ENCODE assay signal across 4 worm cellular contexts in genomic region chrIII:1852126-1852717, ce11.
A peak's percentile ranks its signal among the peaks of the same experiment; 100 is the strongest.
TF ChIP-seq lines count a peak whose summit lies in the region.

No protein-coding gene starts in this region.

TF ChIP-seq in whole organism, L3 larva, 47 proteins besides CTCF, POLR2A, EP300 and RAD21:
- TF ChIP-seq ceh-28 (tag; optimal IDR thresholded peaks at IDR 0.05; lab: Kevin White, UChicago) (peak; percentile 68), pqm-1 (tag; optimal IDR thresholded peaks at IDR 0.05; lab: Kevin White, UChicago) (no peak), ceh-82 (tag; optimal IDR thresholded peaks at IDR 0.05; lab: Kevin White, UChicago) (no peak), elt-2 (tag; optimal IDR thresholded peaks at IDR 0.05; lab: Kevin White, UChicago) (no peak), ztf-11 (tag; optimal IDR thresholded peaks at IDR 0.05; lab: Kevin White, UChicago) (no peak), lin-15B (tag; optimal IDR thresholded peaks at IDR 0.05; lab: Kevin White, UChicago) (no peak)

TF ChIP-seq in whole organism, L4 larva, 104 proteins besides CTCF, POLR2A, EP300 and RAD21:
- no peak for TF ChIP-seq dpl-1 (GFP tag; optimal IDR thresholded peaks at IDR 0.05; lab: Kevin White, UChicago)
- TF ChIP-seq dmd-9 (GFP tag; IDR thresholded peaks at IDR 0.05; lab: Robert Waterston, UW): no peak
- no peak for TF ChIP-seq hmg-1.1 (GFP tag; IDR thresholded peaks at IDR 0.05; lab: Robert Waterston, UW)
- TF ChIP-seq madf-9 (GFP tag; conservative IDR thresholded peaks at IDR 0.05; lab: Robert Waterston, UW): no peak
- TF ChIP-seq unc-130 (GFP tag; optimal IDR thresholded peaks at IDR 0.05; lab: Kevin White, UChicago): no peak
- no peak for TF ChIP-seq vab-7 (GFP tag; IDR thresholded peaks at IDR 0.05; lab: Robert Waterston, UW)
- TF ChIP-seq F37D6.2 (tag; optimal IDR thresholded peaks at IDR 0.05; lab: Kevin White, UChicago): no peak
- TF ChIP-seq ceh-28 (tag; optimal IDR thresholded peaks at IDR 0.05; lab: Kevin White, UChicago): peak; percentile 68
- no peak for TF ChIP-seq daf-8 (GFP tag; IDR thresholded peaks at IDR 0.05; lab: Robert Waterston, UW)
- TF ChIP-seq ceh-82 (tag; optimal IDR thresholded peaks at IDR 0.05; lab: Kevin White, UChicago): no peak
- no peak for TF ChIP-seq zag-1 (tag; optimal IDR thresholded peaks at IDR 0.05; lab: Kevin White, UChicago)
- TF ChIP-seq set-16 (GFP tag; IDR thresholded peaks at IDR 0.05; lab: Robert Waterston, UW): peak; percentile 77; the same call in 1 of the 2 replicates

TF ChIP-seq in whole organism, midembryonic, 9 proteins besides CTCF, POLR2A, EP300 and RAD21:
- TF ChIP-seq med-1 (GFP tag; optimal IDR thresholded peaks at IDR 0.05; lab: Kevin White, UChicago; ENCODE audit: insufficient read depth) (no peak), T22C8.4 (GFP tag; IDR thresholded peaks at IDR 0.05; lab: Robert Waterston, UW) (peak; percentile 60), flt-1 (GFP tag; IDR thresholded peaks at IDR 0.05; lab: Robert Waterston, UW) (no peak), klf-2 (GFP tag; conservative IDR thresholded peaks at IDR 0.05; lab: Robert Waterston, UW) (no peak), cog-1 (tag; optimal IDR thresholded peaks at IDR 0.05; lab: Kevin White, UChicago) (no peak), tab-1 (GFP tag; IDR thresholded peaks at IDR 0.05; lab: Robert Waterston, UW) (no peak)

TF ChIP-seq in whole organism, young adult, 124 proteins besides CTCF, POLR2A, EP300 and RAD21:
- TF ChIP-seq egrh-3 (GFP tag; IDR thresholded peaks at IDR 0.05; lab: Robert Waterston, UW) (peak; percentile 30; the same call in 1 of the 2 replicates), snpc-1.3 (tag; optimal IDR thresholded peaks at IDR 0.05; lab: Kevin White, UChicago; ENCODE audit: insufficient read depth) (no peak), ztf-6 (GFP tag; IDR thresholded peaks at IDR 0.05; lab: Robert Waterston, UW) (no peak), F22D6.2 (tag; optimal IDR thresholded peaks at IDR 0.05; lab: Kevin White, UChicago) (no peak), nfyb-1 (GFP tag; IDR thresholded peaks at IDR 0.05; lab: Robert Waterston, UW) (no peak), ceh-79 (tag; optimal IDR thresholded peaks at IDR 0.05; lab: Kevin White, UChicago) (no peak), aptf-2 (GFP tag; conservative IDR thresholded peaks at IDR 0.05; lab: Robert Waterston, UW) (no peak), tlf-1 (GFP tag; optimal IDR thresholded peaks at IDR 0.05; lab: Kevin White, UChicago) (no peak), zfh-2 (GFP tag; conservative IDR thresholded peaks at IDR 0.05; lab: Robert Waterston, UW) (peak; percentile 82)
